Worm (Caenorhabditis elegans) whole organism, early embryonic: ENCODE results near the gene Y53F4A.2.

Experiments used
- ama-1 ChIP-seq: fragments of 150-350 bp; optimal IDR thresholded peaks from 2 replicates; lab custom pipeline; 2014
- hnd-1 ChIP-seq: sonication (generic microtip); optimal IDR thresholded peaks from 2 replicates; lab custom pipeline; 2016; ENCODE audit warnings: missing genetic modification characterization, missing compliant biosample characterization
- sea-1 ChIP-seq: fragments of 200-800 bp; sonication (Bioruptor generic); conservative IDR thresholded peaks from 2 replicates; pipeline ENCODE4 v1.3.6; 2022; ENCODE audit warnings: missing genetic modification characterization, missing compliant biosample characterization

ce11 chrII:14916848-14917247 is 39.9 kb upstream of the Y53F4A.2 start:
- no peak for TF ChIP-seq hnd-1 (tag; lab: Kevin White, UChicago)
- no peak for TF ChIP-seq sea-1 (GFP tag; lab: Robert Waterston, UW)
- TF ChIP-seq ama-1 (lab: Kevin White, UChicago): no peak
